Worm (Caenorhabditis elegans) whole organism, young adult: ENCODE results near the gene his-42.

Experiments
- B0035.1 ChIP-seq: sonication (generic microtip); optimal IDR thresholded peaks from 2 replicates; lab custom pipeline; 2016; ENCODE audit warnings: missing genetic modification characterization, mild to moderate bottlenecking, missing compliant biosample characterization, missing genotype, missing genetic modification reagents
- B0336.3 ChIP-seq: fragments of 200-800 bp; sonication (Bioruptor generic); IDR thresholded peaks from 2 replicates; pipeline ENCODE4 v1.3.6; 2022; ENCODE audit warnings: missing genetic modification characterization, missing compliant biosample characterization
- C06A6.2 ChIP-seq: fragments of 200-800 bp; sonication (Bioruptor generic); conservative IDR thresholded peaks from 2 replicates; pipeline ENCODE4 v1.3.6; 2022; ENCODE audit warnings: missing genetic modification characterization, missing compliant biosample characterization
- D2030.7 ChIP-seq: fragments of 200-800 bp; sonication (Bioruptor generic); IDR thresholded peaks from 2 replicates; pipeline ENCODE4 v1.3.6; 2022; ENCODE audit warnings: missing genetic modification reagents, missing genetic modification characterization, missing compliant biosample characterization
- F10E7.11 ChIP-seq: sonication (generic microtip); optimal IDR thresholded peaks from 2 replicates; lab custom pipeline; 2017; ENCODE audit warnings: mild to moderate bottlenecking, missing genetic modification characterization, moderate library complexity, missing compliant biosample characterization
- F22D6.2 ChIP-seq: sonication (generic microtip); optimal IDR thresholded peaks from 2 replicates; lab custom pipeline; 2016; ENCODE audit warnings: mild to moderate bottlenecking, missing genetic modification characterization, missing compliant biosample characterization
- F39B2.1 ChIP-seq: fragments of 200-800 bp; sonication (Bioruptor generic); IDR thresholded peaks from 2 replicates; pipeline ENCODE4 v1.3.6; 2022; ENCODE audit warnings: missing genetic modification reagents, missing genetic modification characterization, missing compliant biosample characterization
- F49E8.2 ChIP-seq: sonication (generic microtip); optimal IDR thresholded peaks from 3 replicates; lab custom pipeline; 2017; ENCODE audit warnings: missing genetic modification characterization, mild to moderate bottlenecking, missing compliant biosample characterization, antibody characterized with exemption, moderate library complexity; ENCODE audit not compliant: insufficient read depth
- K11D2.4 ChIP-seq: fragments of 200-800 bp; sonication (Bioruptor generic); IDR thresholded peaks from 2 replicates; pipeline ENCODE4 v1.3.6; 2022; ENCODE audit warnings: missing genetic modification reagents, missing genetic modification characterization, missing compliant biosample characterization
- T07F8.4 ChIP-seq: sonication (generic microtip); optimal IDR thresholded peaks from 2 replicates; lab custom pipeline; 2016; ENCODE audit warnings: mild to moderate bottlenecking, missing genetic modification characterization, moderate library complexity, missing compliant biosample characterization
- Y79H2A.3 ChIP-seq: fragments of 200-800 bp; sonication (Bioruptor generic); conservative IDR thresholded peaks from 2 replicates; pipeline ENCODE4 v1.3.6; 2022; ENCODE audit warnings: missing genetic modification reagents, missing genetic modification characterization, missing compliant biosample characterization
- ZK185.1 ChIP-seq: sonication (generic microtip); optimal IDR thresholded peaks from 2 replicates; lab custom pipeline; 2016; ENCODE audit warnings: mild to moderate bottlenecking, missing genetic modification characterization, missing compliant biosample characterization; ENCODE audit not compliant: poor library complexity, severe bottlenecking
- akir-1 ChIP-seq: fragments of 200-800 bp; sonication (Bioruptor generic); optimal IDR thresholded peaks from 2 replicates; lab custom pipeline; 2018; ENCODE audit warnings: mild to moderate bottlenecking, missing genetic modification characterization, moderate library complexity, missing compliant biosample characterization
- aptf-3 ChIP-seq: fragments of 200-800 bp; sonication (Bioruptor generic); IDR thresholded peaks from 2 replicates; pipeline ENCODE4 v1.3.6; 2022; ENCODE audit warnings: missing genetic modification characterization, missing compliant biosample characterization
- attf-3 ChIP-seq: fragments of 200-800 bp; sonication (Bioruptor generic); conservative IDR thresholded peaks from 2 replicates; pipeline ENCODE4 v1.3.6; 2022; ENCODE audit warnings: missing genetic modification reagents, missing genetic modification characterization, missing compliant biosample characterization
- attf-5 ChIP-seq: fragments of 200-800 bp; sonication (Bioruptor generic); optimal IDR thresholded peaks from 2 replicates; lab custom pipeline; 2018; ENCODE audit warnings: mild to moderate bottlenecking, missing genetic modification characterization, missing compliant biosample characterization
- bed-2 ChIP-seq: fragments of 200-800 bp; sonication (Bioruptor generic); IDR thresholded peaks from 2 replicates; pipeline ENCODE4 v1.3.6; 2022; ENCODE audit warnings: missing genetic modification reagents, missing genetic modification characterization, missing compliant biosample characterization
- ccch-3 ChIP-seq: fragments of 200-800 bp; sonication (Bioruptor generic); optimal IDR thresholded peaks from 2 replicates; lab custom pipeline; 2018; ENCODE audit warnings: mild to moderate bottlenecking, missing genetic modification characterization, missing compliant biosample characterization
- cebp-2 ChIP-seq: fragments of 200-800 bp; sonication (Bioruptor generic); IDR thresholded peaks from 2 replicates; pipeline ENCODE4 v1.3.6; 2022; ENCODE audit warnings: missing genetic modification characterization, missing compliant biosample characterization
- ceh-79 ChIP-seq: sonication (generic microtip); optimal IDR thresholded peaks from 2 replicates; lab custom pipeline; 2017; ENCODE audit warnings: mild to moderate bottlenecking, missing genetic modification characterization, missing compliant biosample characterization
- ceh-91 ChIP-seq: fragments of 200-800 bp; sonication (Bioruptor generic); IDR thresholded peaks from 2 replicates; pipeline ENCODE4 v1.3.6; 2022; ENCODE audit warnings: missing genetic modification reagents, missing genetic modification characterization, missing compliant biosample characterization
- chd-7 ChIP-seq: sonication (generic microtip); optimal IDR thresholded peaks from 2 replicates; lab custom pipeline; 2016; ENCODE audit warnings: mild to moderate bottlenecking, missing genetic modification characterization, moderate library complexity, missing compliant biosample characterization
- dpl-1 ChIP-seq: fragments of 150-350 bp; optimal IDR thresholded peaks from 2 replicates; lab custom pipeline; 2014; ENCODE audit warnings: missing biosample characterization, missing genetic modification reagents, missing genetic modification characterization
- egrh-3 ChIP-seq: fragments of 200-800 bp; sonication (Bioruptor generic); IDR thresholded peaks from 2 replicates; pipeline ENCODE4 v1.3.6; 2022; ENCODE audit warnings: missing genetic modification reagents, missing genetic modification characterization, missing compliant biosample characterization
- ets-4 ChIP-seq: fragments of 200-800 bp; sonication (Bioruptor generic); optimal IDR thresholded peaks from 2 replicates; lab custom pipeline; 2018; ENCODE audit warnings: mild to moderate bottlenecking, missing genetic modification characterization, missing compliant biosample characterization
- hmg-20 ChIP-seq: fragments of 200-800 bp; sonication (Bioruptor generic); IDR thresholded peaks from 2 replicates; pipeline ENCODE4 v1.3.6; 2022; ENCODE audit warnings: missing genetic modification reagents, missing genetic modification characterization, missing compliant biosample characterization
- hrde-1 ChIP-seq: sonication (generic microtip); optimal IDR thresholded peaks from 2 replicates; lab custom pipeline; 2016; ENCODE audit warnings: missing genetic modification characterization, mild to moderate bottlenecking, missing compliant biosample characterization, moderate library complexity, missing genotype, missing genetic modification reagents, borderline replicate concordance
- hsf-1 ChIP-seq: fragments of 200-800 bp; sonication (Bioruptor generic); IDR thresholded peaks from 2 replicates; pipeline ENCODE4 v1.3.6; 2022; ENCODE audit warnings: missing genetic modification reagents, missing genetic modification characterization, missing compliant biosample characterization
- let-526 ChIP-seq: fragments of 200-800 bp; sonication (Bioruptor generic); IDR thresholded peaks from 2 replicates; pipeline ENCODE4 v1.3.6; 2022; ENCODE audit warnings: missing genetic modification reagents, missing genetic modification characterization, missing compliant biosample characterization
- let-607 ChIP-seq, 2 experiments: fragments of 200-800 bp in 1 of 2; sonication (Bioruptor generic) in 1 of 2; sonication (generic microtip) in 1 of 2; optimal IDR thresholded peaks; 2 replicates each; lab custom pipeline; 2016 to 2018; ENCODE audit warnings: mild to moderate bottlenecking in 2 of 2, missing compliant biosample characterization in 2 of 2, missing genetic modification characterization in 2 of 2, moderate library complexity in 2 of 2, missing genotype in 1 of 2
- lin-26 ChIP-seq: fragments of 200-800 bp; sonication (Bioruptor generic); IDR thresholded peaks from 2 replicates; pipeline ENCODE4 v1.3.6; 2022; ENCODE audit warnings: missing genetic modification reagents, missing genetic modification characterization, missing compliant biosample characterization
- lin-54 ChIP-seq: fragments of 200-800 bp; sonication (Bioruptor generic); optimal IDR thresholded peaks from 2 replicates; lab custom pipeline; 2018; ENCODE audit warnings: mild to moderate bottlenecking, missing genetic modification characterization, missing compliant biosample characterization
- lir-1 ChIP-seq: fragments of 200-800 bp; sonication (Bioruptor generic); conservative IDR thresholded peaks from 2 replicates; pipeline ENCODE4 v1.3.6; 2022; ENCODE audit warnings: missing genetic modification reagents, missing genetic modification characterization, missing compliant biosample characterization
- madf-6 ChIP-seq: fragments of 200-800 bp; sonication (Bioruptor generic); IDR thresholded peaks from 2 replicates; pipeline ENCODE4 v1.3.6; 2022; ENCODE audit warnings: missing genetic modification reagents, missing genetic modification characterization, missing compliant biosample characterization
- mel-28 ChIP-seq: sonication (generic microtip); optimal IDR thresholded peaks from 2 replicates; lab custom pipeline; 2016; ENCODE audit warnings: borderline replicate concordance, mild to moderate bottlenecking, missing genetic modification characterization, missing compliant biosample characterization
- nhr-27 ChIP-seq: fragments of 200-800 bp; sonication (Bioruptor generic); optimal IDR thresholded peaks from 2 replicates; lab custom pipeline; 2018; ENCODE audit warnings: mild to moderate bottlenecking, missing genetic modification characterization, moderate library complexity, missing compliant biosample characterization
- snpc-1.3 ChIP-seq: sonication (generic microtip); optimal IDR thresholded peaks from 2 replicates; lab custom pipeline; 2017; ENCODE audit warnings: missing genetic modification characterization, mild to moderate bottlenecking, missing compliant biosample characterization, antibody characterized with exemption, moderate library complexity, missing genotype, missing genetic modification reagents; ENCODE audit not compliant: insufficient read depth
- snpc-4 ChIP-seq, 5 experiments: fragments of 150-350 bp in 1 of 5; sonication (generic microtip) in 4 of 5; optimal IDR thresholded peaks; 2 replicates each; lab custom pipeline; 2014 to 2018; ENCODE audit warnings: missing genetic modification characterization in 5 of 5, missing biosample characterization in 3 of 5, antibody characterized with exemption in 2 of 5, mild to moderate bottlenecking in 2 of 5, missing compliant biosample characterization in 2 of 5, missing genotype in 2 of 5, moderate library complexity in 2 of 5, missing genetic modification reagents in 1 of 5
- somi-1 ChIP-seq: fragments of 200-800 bp; sonication (Bioruptor generic); optimal IDR thresholded peaks from 2 replicates; lab custom pipeline; 2018; ENCODE audit warnings: mild to moderate bottlenecking, missing genetic modification characterization, missing compliant biosample characterization
- sptf-2 ChIP-seq: fragments of 200-800 bp; sonication (Bioruptor generic); optimal IDR thresholded peaks from 2 replicates; lab custom pipeline; 2018; ENCODE audit warnings: mild to moderate bottlenecking, missing genetic modification characterization, missing compliant biosample characterization
- tbp1 ChIP-seq: fragments of 200-800 bp; sonication (Bioruptor generic); optimal IDR thresholded peaks from 2 replicates; lab custom pipeline; 2018; ENCODE audit warnings: mild to moderate bottlenecking, missing genetic modification characterization, missing compliant biosample characterization
- tlf-1 ChIP-seq: fragments of 200-800 bp; sonication (Bioruptor generic); optimal IDR thresholded peaks from 2 replicates; lab custom pipeline; 2018; ENCODE audit warnings: mild to moderate bottlenecking, missing genetic modification characterization, missing compliant biosample characterization
- unc-130 ChIP-seq: sonication (generic microtip); optimal IDR thresholded peaks from 2 replicates; lab custom pipeline; 2016; ENCODE audit warnings: missing genetic modification reagents, missing genetic modification characterization, missing compliant biosample characterization
- xnd-1 ChIP-seq: sonication (generic microtip); optimal IDR thresholded peaks from 2 replicates; lab custom pipeline; 2016; ENCODE audit warnings: missing genotype, missing genetic modification reagents, missing genetic modification characterization, missing compliant biosample characterization
- zfh-2 ChIP-seq: fragments of 200-800 bp; sonication (Bioruptor generic); conservative IDR thresholded peaks from 2 replicates; pipeline ENCODE4 v1.3.6; 2022; ENCODE audit warnings: missing genetic modification reagents, missing genetic modification characterization, missing compliant biosample characterization
- ztf-26 ChIP-seq: sonication (generic microtip); optimal IDR thresholded peaks from 2 replicates; lab custom pipeline; 2017; ENCODE audit warnings: missing genetic modification characterization, missing compliant biosample characterization

Gene his-42

ce11 chrII:13872191-13872889, 43.8 kb upstream of the his-42 start, which contains the start of the genes cup-14 and ndub-8:
Gene cup-14 (minus strand): TSS chrII:13872241.
Gene ndub-8 (plus strand): TSS chrII:13872869.
- TF ChIP-seq snpc-1.3 (tag; lab: Kevin White, UChicago) (peak; percentile 85), let-526 (GFP tag; lab: Robert Waterston, UW) (no peak), T07F8.4 (no peak), F10E7.11 (no peak), unc-130 (GFP tag; lab: Kevin White, UChicago) (peak; percentile 73), dpl-1 (peak; percentile 73), tbp1 (GFP tag; lab: Kevin White, UChicago) (peak; percentile 67), let-607 (tag; optimal IDR thresholded peaks at IDR 0.05; lab: Kevin White, UChicago) (peak in 1 of 2 experiments; percentile 23), snpc-4 (GFP tag; optimal IDR thresholded peaks at IDR 0.05; lab: Kevin White, UChicago) (peak; percentile 63), snpc-4 (tag; optimal IDR thresholded peaks at IDR 0.05; lab: Kevin White, UChicago) (peak; percentile 39 to 84 (median 78)), madf-6 (GFP tag; lab: Robert Waterston, UW) (peak; percentile 97), aptf-3 (no peak), egrh-3 (GFP tag; lab: Robert Waterston, UW) (0 out of 2 replicates have a peak, but pooled peaks have one; percentile 6), F39B2.1 (GFP tag; lab: Robert Waterston, UW) (no peak), mel-28 (tag; lab: Kevin White, UChicago) (no peak), B0336.3 (GFP tag; lab: Robert Waterston, UW) (peak; percentile 71), akir-1 (GFP tag; lab: Kevin White, UChicago) (no peak), lin-54 (GFP tag; lab: Kevin White, UChicago) (peak; percentile 85), F22D6.2 (tag; lab: Kevin White, UChicago) (no peak), somi-1 (GFP tag; lab: Kevin White, UChicago) (no peak), ccch-3 (GFP tag; lab: Kevin White, UChicago) (no peak), Y79H2A.3 (GFP tag; lab: Robert Waterston, UW) (0 out of 2 replicates have a peak, but pooled peaks have one; percentile 24), lir-1 (GFP tag; lab: Robert Waterston, UW) (peak; percentile 51), sptf-2 (no peak), zfh-2 (GFP tag; lab: Robert Waterston, UW) (no peak), bed-2 (GFP tag; lab: Robert Waterston, UW) (no peak), hmg-20 (peak; percentile 35; the same call in 1 of the 2 replicates), ceh-79 (no peak), lin-26 (GFP tag; lab: Robert Waterston, UW) (no peak), F49E8.2 (tag; lab: Kevin White, UChicago) (peak; percentile 76), hrde-1 (tag; lab: Kevin White, UChicago) (no peak), chd-7 (tag; lab: Kevin White, UChicago) (no peak), ZK185.1 (tag; lab: Kevin White, UChicago) (no peak), xnd-1 (peak; percentile 84), ets-4 (GFP tag; lab: Kevin White, UChicago) (no peak), attf-3 (no peak; the same call in 1 of the 2 replicates), C06A6.2 (no peak), ceh-91 (GFP tag; lab: Robert Waterston, UW) (peak; percentile 84), ztf-26 (tag; lab: Kevin White, UChicago) (peak; percentile 41), K11D2.4 (peak; percentile 81), D2030.7 (GFP tag; lab: Robert Waterston, UW) (peak; percentile 93), B0035.1 (tag; lab: Kevin White, UChicago) (no peak), tlf-1 (GFP tag; lab: Kevin White, UChicago) (peak; percentile 83), nhr-27 (tag; lab: Kevin White, UChicago) (no peak), attf-5 (GFP tag; lab: Kevin White, UChicago) (peak; percentile 63), cebp-2 (GFP tag; lab: Robert Waterston, UW) (no peak), hsf-1 (peak; percentile 78)
